Fruit fly (Drosophila melanogaster) ovary, adult (tissue): ENCODE results near the gene CG34295.

Experiments
- CG17801 ChIP-seq: fragments of 200-800 bp; optimal IDR thresholded peaks from 2 replicates; lab custom pipeline; 2019; ENCODE audit warnings: missing biosample characterization, mild to moderate bottlenecking, missing genetic modification characterization, moderate library complexity; ENCODE audit not compliant: partially characterized antibody

CG34295 gene

dm6 chr3R:28831626-28832267, 42.3 kb downstream of the CG34295 start, which contains the start of gene WASp:
WASp (minus strand) TSS chr3R:28832024.
- peak; percentile 31 for TF ChIP-seq CG17801
